Fruit fly (Drosophila melanogaster) whole organism, embryonic: ENCODE measurements around the gene Cpr30F.

Experiments
- BEAF-32 ChIP-seq: fragments of 200-800 bp; sonication (Bioruptor generic); optimal IDR thresholded peaks from 3 replicates; lab custom pipeline; 2017; ENCODE audit warnings: missing biosample characterization, missing genetic modification characterization, mild to moderate bottlenecking, moderate library complexity, missing genetic modification reagents
- CG10274 ChIP-seq: fragments of 200-800 bp; sonication (Bioruptor generic); optimal IDR thresholded peaks from 3 replicates; lab custom pipeline; 2017; ENCODE audit warnings: missing biosample characterization, mild to moderate bottlenecking, missing genetic modification characterization
- CG12219 ChIP-seq: fragments of 200-800 bp; sonication (Bioruptor generic); optimal IDR thresholded peaks from 3 replicates; lab custom pipeline; 2018; ENCODE audit warnings: missing biosample characterization, mild to moderate bottlenecking, missing genetic modification characterization
- CG12236 ChIP-seq: fragments of 200-800 bp; sonication (Bioruptor generic); optimal IDR thresholded peaks from 2 replicates; lab custom pipeline; 2016; ENCODE audit warnings: missing biosample characterization, missing genetic modification characterization
- CG13424 ChIP-seq: fragments of 200-800 bp; sonication (Bioruptor generic); optimal IDR thresholded peaks from 2 replicates; lab custom pipeline; 2019; ENCODE audit warnings: missing biosample characterization, mild to moderate bottlenecking, missing genetic modification characterization, moderate library complexity
- CG13624 ChIP-seq: fragments of 200-800 bp; sonication (Bioruptor generic); optimal IDR thresholded peaks from 2 replicates; lab custom pipeline; 2016; ENCODE audit warnings: missing biosample characterization, missing genetic modification characterization
- CG14860 ChIP-seq: fragments of 200-800 bp; sonication (Bioruptor generic); IDR thresholded peaks from 3 replicates; pipeline ENCODE4 v1.3.6; 2022; ENCODE audit warnings: missing biosample characterization, missing genetic modification characterization; ENCODE audit not compliant: partially characterized antibody
- CG15269 ChIP-seq: fragments of 200-800 bp; sonication (Bioruptor generic); optimal IDR thresholded peaks from 2 replicates; lab custom pipeline; 2018; ENCODE audit warnings: missing biosample characterization, mild to moderate bottlenecking, missing genetic modification characterization, moderate library complexity
- CG17612 ChIP-seq: fragments of 200-800 bp; sonication (Bioruptor generic); IDR thresholded peaks from 2 replicates; pipeline ENCODE4 v1.3.6; 2022; ENCODE audit warnings: missing biosample characterization, missing genetic modification characterization
- CG1792 ChIP-seq: fragments of 200-800 bp; sonication (Bioruptor generic); optimal IDR thresholded peaks from 2 replicates; lab custom pipeline; 2016; ENCODE audit warnings: missing biosample characterization, missing genetic modification characterization
- CG18262 ChIP-seq: fragments of 200-800 bp; optimal IDR thresholded peaks from 3 replicates; lab custom pipeline; 2019; ENCODE audit warnings: missing biosample characterization, mild to moderate bottlenecking, missing genetic modification characterization, moderate library complexity
- CG2116 ChIP-seq: fragments of 200-800 bp; sonication (Bioruptor generic); optimal IDR thresholded peaks from 3 replicates; lab custom pipeline; 2018; ENCODE audit warnings: missing biosample characterization, mild to moderate bottlenecking, missing genetic modification characterization
- CG33213 ChIP-seq: fragments of 200-800 bp; sonication (Bioruptor generic); optimal IDR thresholded peaks from 3 replicates; lab custom pipeline; 2016; ENCODE audit warnings: missing biosample characterization, missing genetic modification characterization
- CG3995 ChIP-seq: fragments of 200-800 bp; sonication (Bioruptor generic); optimal IDR thresholded peaks from 3 replicates; lab custom pipeline; 2016; ENCODE audit warnings: missing biosample characterization, missing genetic modification characterization
- CG4617 ChIP-seq: fragments of 200-800 bp; sonication (Bioruptor generic); optimal IDR thresholded peaks from 3 replicates; lab custom pipeline; 2016; ENCODE audit warnings: missing biosample characterization, missing genetic modification characterization, borderline replicate concordance
- CG4854 ChIP-seq: fragments of 200-800 bp; sonication (Bioruptor generic); optimal IDR thresholded peaks from 2 replicates; lab custom pipeline; 2016; ENCODE audit warnings: missing biosample characterization, missing genetic modification characterization, inconsistent platforms
- CG6791 ChIP-seq: fragments of 200-800 bp; sonication (Bioruptor generic); IDR thresholded peaks from 3 replicates; pipeline ENCODE4 v1.3.6; 2022; ENCODE audit warnings: missing biosample characterization, missing genetic modification characterization; ENCODE audit not compliant: partially characterized antibody
- CG7839 ChIP-seq: fragments of 200-800 bp; sonication (Bioruptor generic); optimal IDR thresholded peaks from 3 replicates; lab custom pipeline; 2018; ENCODE audit warnings: missing biosample characterization, mild to moderate bottlenecking, missing genetic modification characterization, moderate library complexity
- CG8281 ChIP-seq: fragments of 200-800 bp; sonication (Bioruptor generic); optimal IDR thresholded peaks from 2 replicates; lab custom pipeline; 2018; ENCODE audit warnings: missing biosample characterization, mild to moderate bottlenecking, missing genetic modification characterization, moderate library complexity
- CG8290 ChIP-seq, 3 experiments: fragments of 200-800 bp; sonication (Bioruptor generic); optimal IDR thresholded peaks; 2 replicates each; lab custom pipeline; 2016 to 2019; ENCODE audit warnings: missing biosample characterization in 3 of 3, missing genetic modification characterization in 3 of 3, mild to moderate bottlenecking in 2 of 3, moderate library complexity in 1 of 3
- CG8924 ChIP-seq: fragments of 200-800 bp; optimal IDR thresholded peaks from 3 replicates; lab custom pipeline; 2019; ENCODE audit warnings: missing biosample characterization, mild to moderate bottlenecking, missing genetic modification characterization, moderate library complexity
- Camta ChIP-seq: fragments of 200-800 bp; sonication (Bioruptor generic); optimal IDR thresholded peaks from 2 replicates; lab custom pipeline; 2016; ENCODE audit warnings: missing biosample characterization, missing genetic modification characterization
- CkIIα-i1 ChIP-seq: fragments of 200-800 bp; sonication (Bioruptor generic); IDR thresholded peaks from 2 replicates; pipeline ENCODE4 v1.3.6; 2022; ENCODE audit warnings: missing biosample characterization, missing genetic modification characterization
- Dll ChIP-seq: fragments of 200-800 bp; sonication (Bioruptor generic); IDR thresholded peaks from 4 replicates; pipeline ENCODE4 v1.3.6; 2022; ENCODE audit warnings: missing biosample characterization, missing genetic modification characterization; ENCODE audit not compliant: partially characterized antibody
- Dref ChIP-seq: fragments of 200-800 bp; sonication (Bioruptor generic); IDR thresholded peaks from 2 replicates; pipeline ENCODE4 v1.3.6; 2022; ENCODE audit warnings: missing biosample characterization, missing genetic modification characterization
- Hand ChIP-seq: fragments of 200-800 bp; sonication (Bioruptor generic); optimal IDR thresholded peaks from 2 replicates; lab custom pipeline; 2017; ENCODE audit warnings: mild to moderate bottlenecking, missing biosample characterization, missing genetic modification reagents, missing genetic modification characterization
- HmgD ChIP-seq: fragments of 200-800 bp; sonication (Bioruptor generic); optimal IDR thresholded peaks from 3 replicates; lab custom pipeline; 2016; ENCODE audit warnings: missing biosample characterization, missing genetic modification characterization
- Jarid2 ChIP-seq: fragments of 200-800 bp; sonication (Bioruptor generic); optimal IDR thresholded peaks from 3 replicates; lab custom pipeline; 2017; ENCODE audit warnings: mild to moderate bottlenecking, missing biosample characterization, missing genetic modification reagents, missing genetic modification characterization
- Lhr ChIP-seq: fragments of 200-800 bp; sonication (Bioruptor generic); optimal IDR thresholded peaks from 3 replicates; lab custom pipeline; 2017; ENCODE audit warnings: mild to moderate bottlenecking, missing biosample characterization, missing genetic modification reagents, missing genetic modification characterization
- NC2β ChIP-seq: fragments of 200-800 bp; sonication (Bioruptor generic); optimal IDR thresholded peaks from 2 replicates; lab custom pipeline; 2016; ENCODE audit warnings: missing biosample characterization, missing genetic modification characterization
- NK7.1 ChIP-seq: fragments of 200-800 bp; sonication (Bioruptor generic); optimal IDR thresholded peaks from 3 replicates; lab custom pipeline; 2016; ENCODE audit warnings: missing biosample characterization, missing genetic modification characterization
- Side ChIP-seq: fragments of 200-800 bp; sonication (Bioruptor generic); optimal IDR thresholded peaks from 2 replicates; lab custom pipeline; 2016; ENCODE audit warnings: missing biosample characterization, missing genetic modification characterization
- bigmax ChIP-seq: fragments of 200-800 bp; sonication (Bioruptor generic); optimal IDR thresholded peaks from 2 replicates; lab custom pipeline; 2018; ENCODE audit warnings: missing biosample characterization, mild to moderate bottlenecking, missing genetic modification characterization
- esg ChIP-seq: fragments of 200-800 bp; sonication (Bioruptor generic); conservative IDR thresholded peaks from 2 replicates; pipeline ENCODE4 v1.3.6; 2022; ENCODE audit warnings: missing biosample characterization, missing genetic modification characterization
- ind ChIP-seq: fragments of 200-800 bp; sonication (Bioruptor generic); optimal IDR thresholded peaks from 3 replicates; lab custom pipeline; 2016; ENCODE audit warnings: missing biosample characterization, missing genetic modification characterization
- p53 ChIP-seq: fragments of 200-800 bp; sonication (Bioruptor generic); optimal IDR thresholded peaks from 2 replicates; lab custom pipeline; 2016; ENCODE audit warnings: missing biosample characterization, missing genetic modification characterization
- pzg ChIP-seq: fragments of 200-800 bp; sonication (Bioruptor generic); optimal IDR thresholded peaks from 3 replicates; lab custom pipeline; 2018; ENCODE audit warnings: missing biosample characterization, mild to moderate bottlenecking, missing genetic modification characterization, moderate library complexity
- ro ChIP-seq: fragments of 200-800 bp; sonication (Bioruptor generic); IDR thresholded peaks from 2 replicates; pipeline ENCODE4 v1.3.6; 2022; ENCODE audit warnings: missing biosample characterization, missing genetic modification characterization
- scrt ChIP-seq: fragments of 200-800 bp; sonication (Bioruptor generic); optimal IDR thresholded peaks from 2 replicates; lab custom pipeline; 2018; ENCODE audit warnings: missing biosample characterization, mild to moderate bottlenecking, missing genetic modification characterization, moderate library complexity
- sug ChIP-seq: fragments of 200-800 bp; optimal IDR thresholded peaks from 2 replicates; lab custom pipeline; 2019; ENCODE audit warnings: missing biosample characterization, mild to moderate bottlenecking, missing genetic modification characterization, moderate library complexity
- vvl ChIP-seq: fragments of 200-800 bp; sonication (Bioruptor generic); IDR thresholded peaks from 2 replicates; pipeline ENCODE4 v1.3.6; 2022; ENCODE audit warnings: missing biosample characterization, missing genetic modification characterization
- wek ChIP-seq: fragments of 200-800 bp; sonication (Bioruptor generic); optimal IDR thresholded peaks from 3 replicates; lab custom pipeline; 2018; ENCODE audit warnings: missing biosample characterization, mild to moderate bottlenecking, missing genetic modification characterization, moderate library complexity

Gene Cpr30F

dm6 chr2L:9894871-9895364 lies 38.0 kb downstream of the Cpr30F start, which contains the start of gene Bka (continued):
- TF ChIP-seq CG1792 (GFP tag; lab: Kevin White, UChicago), result no peak
- TF ChIP-seq CG17612 (GFP tag; lab: Robert Waterston, UW), result no peak
- TF ChIP-seq CG14860, result peak; percentile 98
- TF ChIP-seq CG3995 (GFP tag; lab: Kevin White, UChicago), result peak; percentile 67
- peak; percentile 55 for TF ChIP-seq NC2β (GFP tag; lab: Kevin White, UChicago)
- peak; percentile 93 for TF ChIP-seq CG6791 (GFP tag; lab: Robert Waterston, UW)
- peak; percentile 56 for TF ChIP-seq Hand
- TF ChIP-seq Lhr (GFP tag; lab: Kevin White, UChicago), result peak; percentile 70
- TF ChIP-seq scrt (GFP tag; lab: Kevin White, UChicago), result peak; percentile 50
- TF ChIP-seq wek, result peak; percentile 40
- TF ChIP-seq Dll (GFP tag; lab: Robert Waterston, UW), result peak; percentile 100
- no peak for TF ChIP-seq ro (GFP tag; lab: Robert Waterston, UW)
- no peak for TF ChIP-seq Side (GFP tag; lab: Kevin White, UChicago)
- TF ChIP-seq vvl (GFP tag; lab: Robert Waterston, UW), result peak; percentile 85
- TF ChIP-seq CG2116 (GFP tag; lab: Kevin White, UChicago), result peak; percentile 99
- TF ChIP-seq sug, result peak; percentile 75
- TF ChIP-seq CG12219 (GFP tag; lab: Kevin White, UChicago), result peak; percentile 6
- TF ChIP-seq CG8924 (tag; lab: Kevin White, UChicago), result peak; percentile 85
- TF ChIP-seq CG33213, result peak; percentile 20
- no peak for TF ChIP-seq NK7.1
- TF ChIP-seq pzg (GFP tag; lab: Kevin White, UChicago), result peak; percentile 83
- peak; percentile 46 for TF ChIP-seq CG4617
- no peak for TF ChIP-seq CkIIα-i1 (GFP tag; lab: Robert Waterston, UW)
- no peak for TF ChIP-seq p53 (GFP tag; lab: Kevin White, UChicago)
- peak; percentile 75 for TF ChIP-seq CG8290 (GFP tag; optimal IDR thresholded peaks at IDR 0.05; lab: Kevin White, UChicago)
- peak; percentile 56 to 66 for TF ChIP-seq CG8290 (tag; optimal IDR thresholded peaks at IDR 0.05; lab: Kevin White, UChicago)
- TF ChIP-seq CG10274 (GFP tag; lab: Kevin White, UChicago), result peak; percentile 22
- TF ChIP-seq CG4854 (GFP tag; lab: Kevin White, UChicago), result peak; percentile 29
- TF ChIP-seq Dref (GFP tag; lab: Robert Waterston, UW), result peak; percentile 86
- no peak for TF ChIP-seq HmgD
- TF ChIP-seq CG8281 (tag; lab: Kevin White, UChicago), result no peak
- TF ChIP-seq CG18262 (tag; lab: Kevin White, UChicago), result peak; percentile 69
- TF ChIP-seq esg (GFP tag; lab: Robert Waterston, UW), result no peak
- peak; percentile 99 for TF ChIP-seq BEAF-32 (GFP tag; lab: Kevin White, UChicago)
- TF ChIP-seq CG13624 (GFP tag; lab: Kevin White, UChicago), result peak; percentile 31
- no peak for TF ChIP-seq Camta
- no peak for TF ChIP-seq ind (GFP tag; lab: Kevin White, UChicago)
- TF ChIP-seq Jarid2 (GFP tag; lab: Kevin White, UChicago), result peak; percentile 53
- peak; percentile 8 for TF ChIP-seq bigmax (GFP tag; lab: Kevin White, UChicago)
- no peak for TF ChIP-seq CG12236
- peak; percentile 53 for TF ChIP-seq CG13424
- TF ChIP-seq CG7839 (tag; lab: Kevin White, UChicago), result peak; percentile 51
- TF ChIP-seq CG15269 (tag; lab: Kevin White, UChicago), result peak; percentile 24
